Worm (Caenorhabditis elegans) whole organism, late embryonic: ENCODE measurements around the gene cct-1.

Experiments
- F13H6.1 ChIP-seq: sonication (generic microtip); optimal IDR thresholded peaks from 2 replicates; lab custom pipeline; 2016; ENCODE audit warnings: missing genetic modification characterization, missing compliant biosample characterization
- ceh-14 ChIP-seq: sonication (generic microtip); optimal IDR thresholded peaks from 2 replicates; lab custom pipeline; 2016; ENCODE audit warnings: missing genotype, missing genetic modification characterization, missing compliant biosample characterization
- ceh-45 ChIP-seq: fragments of 200-800 bp; sonication (Bioruptor generic); IDR thresholded peaks from 2 replicates; pipeline ENCODE4 v1.3.6; 2022; ENCODE audit warnings: missing genetic modification reagents, missing genetic modification characterization, missing compliant biosample characterization
- ceh-9 ChIP-seq: sonication (generic microtip); optimal IDR thresholded peaks from 2 replicates; lab custom pipeline; 2016; ENCODE audit warnings: mild to moderate bottlenecking, missing genetic modification characterization, inconsistent platforms, missing compliant biosample characterization
- fax-1 ChIP-seq: sonication (generic microtip); optimal IDR thresholded peaks from 2 replicates; lab custom pipeline; 2016; ENCODE audit warnings: missing genotype, missing genetic modification characterization, missing compliant biosample characterization
- gmeb-2 ChIP-seq: sonication (generic microtip); optimal IDR thresholded peaks from 2 replicates; lab custom pipeline; 2016; ENCODE audit warnings: missing genetic modification characterization, inconsistent platforms, missing compliant biosample characterization
- hlh-15 ChIP-seq: sonication (generic microtip); optimal IDR thresholded peaks from 2 replicates; lab custom pipeline; 2016; ENCODE audit warnings: missing genetic modification characterization, missing compliant biosample characterization
- nfya-1 ChIP-seq: sonication (generic microtip); optimal IDR thresholded peaks from 2 replicates; lab custom pipeline; 2017; ENCODE audit warnings: missing genetic modification characterization, mild to moderate bottlenecking, missing compliant biosample characterization, antibody characterized with exemption, moderate library complexity
- pax-1 ChIP-seq: fragments of 150-350 bp; optimal IDR thresholded peaks from 2 replicates; lab custom pipeline; 2014; ENCODE audit warnings: missing biosample characterization, missing genetic modification characterization
- sox-2 ChIP-seq: fragments of 200-800 bp; sonication (Bioruptor generic); IDR thresholded peaks from 2 replicates; pipeline ENCODE4 v1.3.6; 2022; ENCODE audit warnings: missing genetic modification reagents, missing genetic modification characterization, missing compliant biosample characterization
- tbx-7 ChIP-seq: sonication (generic microtip); optimal IDR thresholded peaks from 2 replicates; lab custom pipeline; 2016; ENCODE audit warnings: missing genotype, missing genetic modification characterization, missing compliant biosample characterization
- zip-5 ChIP-seq: sonication (generic microtip); optimal IDR thresholded peaks from 2 replicates; lab custom pipeline; 2016; ENCODE audit warnings: missing genetic modification characterization, missing compliant biosample characterization

DNA sequence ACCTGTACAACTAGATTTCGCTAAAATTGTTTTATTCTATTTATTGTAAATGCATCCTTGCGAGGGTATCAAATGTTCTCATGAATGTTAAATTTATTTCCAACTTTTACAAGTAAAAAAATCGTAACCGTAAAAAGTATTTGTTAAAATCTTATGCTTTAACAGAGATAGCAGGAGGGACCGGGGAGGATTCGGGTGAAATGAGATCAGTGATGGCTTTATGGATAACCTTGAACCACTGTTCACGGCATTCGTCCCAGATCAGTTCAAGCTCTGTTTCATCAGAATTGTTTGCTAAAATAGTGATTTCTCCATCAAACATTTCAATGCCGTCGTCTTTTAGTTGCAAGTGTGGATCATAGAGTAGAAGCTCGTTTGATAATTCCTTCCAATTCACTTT is 44.1 kb upstream of the cct-1 start:
- TF ChIP-seq nfya-1 (tag; lab: Kevin White, UChicago) (no peak), sox-2 (GFP tag; lab: Robert Waterston, UW) (no peak), tbx-7 (no peak), fax-1 (no peak), ceh-14 (tag; lab: Kevin White, UChicago) (no peak), ceh-45 (GFP tag; lab: Robert Waterston, UW) (no peak), ceh-9 (tag; lab: Kevin White, UChicago) (no peak), zip-5 (tag; lab: Kevin White, UChicago) (no peak), hlh-15 (no peak), F13H6.1 (tag; lab: Kevin White, UChicago) (no peak), pax-1 (tag; lab: Kevin White, UChicago) (no peak), gmeb-2 (no peak)
